Worm (Caenorhabditis elegans) whole organism, late embryonic: ENCODE data around the gene klo-1.

Experiments
- C08G9.2 ChIP-seq: sonication (generic microtip); optimal IDR thresholded peaks from 2 replicates; lab custom pipeline; 2016; ENCODE audit warnings: mild to moderate bottlenecking, missing genetic modification characterization, moderate library complexity, missing compliant biosample characterization
- C38D4.7 ChIP-seq: fragments of 200-800 bp; sonication (Bioruptor generic); optimal IDR thresholded peaks from 2 replicates; lab custom pipeline; 2018; ENCODE audit warnings: mild to moderate bottlenecking, missing genetic modification characterization, moderate library complexity, missing compliant biosample characterization
- F13H6.1 ChIP-seq: sonication (generic microtip); optimal IDR thresholded peaks from 2 replicates; lab custom pipeline; 2016; ENCODE audit warnings: missing genetic modification characterization, missing compliant biosample characterization
- Y22D7AL.16 ChIP-seq: sonication (generic microtip); optimal IDR thresholded peaks from 2 replicates; lab custom pipeline; 2016; ENCODE audit warnings: missing genetic modification characterization, missing compliant biosample characterization
- ahr-1 ChIP-seq: sonication (generic microtip); optimal IDR thresholded peaks from 2 replicates; lab custom pipeline; 2016; ENCODE audit warnings: missing genetic modification characterization, missing compliant biosample characterization
- ceh-19 ChIP-seq: fragments of 200-800 bp; sonication (Bioruptor generic); optimal IDR thresholded peaks from 2 replicates; lab custom pipeline; 2018; ENCODE audit warnings: mild to moderate bottlenecking, missing genetic modification characterization, missing compliant biosample characterization
- ceh-2 ChIP-seq: sonication (generic microtip); optimal IDR thresholded peaks from 2 replicates; lab custom pipeline; 2016; ENCODE audit warnings: missing genotype, missing genetic modification characterization, missing compliant biosample characterization
- ceh-24 ChIP-seq: sonication (generic microtip); optimal IDR thresholded peaks from 2 replicates; lab custom pipeline; 2016; ENCODE audit warnings: mild to moderate bottlenecking, missing genetic modification characterization, missing compliant biosample characterization
- ceh-34 ChIP-seq: sonication (generic microtip); optimal IDR thresholded peaks from 2 replicates; lab custom pipeline; 2016; ENCODE audit warnings: mild to moderate bottlenecking, missing genetic modification characterization, missing compliant biosample characterization
- ceh-6 ChIP-seq: fragments of 200-800 bp; sonication (Bioruptor generic); optimal IDR thresholded peaks from 2 replicates; lab custom pipeline; 2018; ENCODE audit warnings: mild to moderate bottlenecking, missing genetic modification characterization, missing compliant biosample characterization
- dmd-4 ChIP-seq: sonication (generic microtip); optimal IDR thresholded peaks from 2 replicates; lab custom pipeline; 2016; ENCODE audit warnings: borderline replicate concordance, missing genetic modification characterization, missing compliant biosample characterization
- dve-1 ChIP-seq: sonication (generic microtip); optimal IDR thresholded peaks from 2 replicates; lab custom pipeline; 2017; ENCODE audit warnings: antibody characterized with exemption, mild to moderate bottlenecking, missing genetic modification characterization, missing compliant biosample characterization
- elt-2 ChIP-seq: sonication (generic microtip); optimal IDR thresholded peaks from 2 replicates; lab custom pipeline; 2016; ENCODE audit warnings: missing genetic modification reagents, missing genetic modification characterization, missing compliant biosample characterization
- eyg-1 ChIP-seq: sonication (generic microtip); optimal IDR thresholded peaks from 2 replicates; lab custom pipeline; 2016; ENCODE audit warnings: missing genotype, missing genetic modification characterization, missing compliant biosample characterization
- fkh-10 ChIP-seq: fragments of 150-350 bp; optimal IDR thresholded peaks from 2 replicates; lab custom pipeline; 2014; ENCODE audit warnings: missing biosample characterization, missing genetic modification reagents, missing genetic modification characterization
- fkh-6 ChIP-seq: sonication (generic microtip); optimal IDR thresholded peaks from 2 replicates; lab custom pipeline; 2016; ENCODE audit warnings: missing genetic modification characterization, missing compliant biosample characterization
- hlh-13 ChIP-seq: fragments of 200-800 bp; sonication (Bioruptor generic); optimal IDR thresholded peaks from 2 replicates; lab custom pipeline; 2018; ENCODE audit warnings: mild to moderate bottlenecking, missing genetic modification characterization, missing compliant biosample characterization
- hlh-15 ChIP-seq: sonication (generic microtip); optimal IDR thresholded peaks from 2 replicates; lab custom pipeline; 2016; ENCODE audit warnings: missing genetic modification characterization, missing compliant biosample characterization
- hlh-6 ChIP-seq: sonication (generic microtip); optimal IDR thresholded peaks from 2 replicates; lab custom pipeline; 2016; ENCODE audit warnings: missing genotype, missing genetic modification characterization, missing compliant biosample characterization
- hlh-8 ChIP-seq: sonication (generic microtip); optimal IDR thresholded peaks from 2 replicates; lab custom pipeline; 2016; ENCODE audit warnings: missing genotype, missing genetic modification characterization, missing compliant biosample characterization
- lim-6 ChIP-seq: sonication (generic microtip); optimal IDR thresholded peaks from 2 replicates; lab custom pipeline; 2016; ENCODE audit warnings: missing genetic modification characterization, missing compliant biosample characterization
- lin-11 ChIP-seq: fragments of 200-800 bp; sonication (Bioruptor generic); optimal IDR thresholded peaks from 2 replicates; lab custom pipeline; 2018; ENCODE audit warnings: mild to moderate bottlenecking, missing genetic modification characterization, missing compliant biosample characterization
- mec-3 ChIP-seq: sonication (generic microtip); optimal IDR thresholded peaks from 2 replicates; lab custom pipeline; 2016; ENCODE audit warnings: borderline replicate concordance, missing genetic modification characterization, missing compliant biosample characterization
- nfya-1 ChIP-seq: sonication (generic microtip); optimal IDR thresholded peaks from 2 replicates; lab custom pipeline; 2017; ENCODE audit warnings: missing genetic modification characterization, mild to moderate bottlenecking, missing compliant biosample characterization, antibody characterized with exemption, moderate library complexity
- nhr-232 ChIP-seq: sonication (generic microtip); optimal IDR thresholded peaks from 2 replicates; lab custom pipeline; 2016; ENCODE audit warnings: missing genetic modification characterization, missing compliant biosample characterization
- pag-3 ChIP-seq: sonication (generic microtip); optimal IDR thresholded peaks from 2 replicates; lab custom pipeline; 2016; ENCODE audit warnings: missing compliant biosample characterization, missing genetic modification characterization, borderline replicate concordance
- pax-1 ChIP-seq: fragments of 150-350 bp; optimal IDR thresholded peaks from 2 replicates; lab custom pipeline; 2014; ENCODE audit warnings: missing biosample characterization, missing genetic modification characterization
- pha-4 ChIP-seq: fragments of 150-350 bp; optimal IDR thresholded peaks from 2 replicates; lab custom pipeline; 2018; ENCODE audit warnings: missing biosample characterization, missing genetic modification reagents, missing genetic modification characterization
- pqm-1 ChIP-seq: sonication (generic microtip); optimal IDR thresholded peaks from 2 replicates; lab custom pipeline; 2016; ENCODE audit warnings: missing genetic modification characterization, missing compliant biosample characterization
- pros-1 ChIP-seq: fragments of 150-350 bp; optimal IDR thresholded peaks from 2 replicates; lab custom pipeline; 2014; ENCODE audit warnings: missing biosample characterization, missing genetic modification reagents, missing genetic modification characterization
- sox-2 ChIP-seq: fragments of 200-800 bp; sonication (Bioruptor generic); IDR thresholded peaks from 2 replicates; pipeline ENCODE4 v1.3.6; 2022; ENCODE audit warnings: missing genetic modification reagents, missing genetic modification characterization, missing compliant biosample characterization
- sox-4 ChIP-seq: sonication (generic microtip); optimal IDR thresholded peaks from 2 replicates; lab custom pipeline; 2017; ENCODE audit warnings: mild to moderate bottlenecking, missing genetic modification characterization, inconsistent platforms, missing compliant biosample characterization
- syd-9 ChIP-seq: sonication (generic microtip); optimal IDR thresholded peaks from 2 replicates; lab custom pipeline; 2016; ENCODE audit warnings: mild to moderate bottlenecking, missing genetic modification characterization, moderate library complexity, missing compliant biosample characterization
- unc-42 ChIP-seq: sonication (generic microtip); optimal IDR thresholded peaks from 2 replicates; lab custom pipeline; 2016; ENCODE audit warnings: missing genotype, missing genetic modification characterization, missing compliant biosample characterization
- unc-55 ChIP-seq: sonication (generic microtip); optimal IDR thresholded peaks from 2 replicates; lab custom pipeline; 2017; ENCODE audit warnings: missing biosample characterization, missing genetic modification reagents, missing genetic modification characterization
- ztf-16 ChIP-seq: sonication (generic microtip); optimal IDR thresholded peaks from 2 replicates; lab custom pipeline; 2017; ENCODE audit warnings: missing genetic modification characterization, missing compliant biosample characterization

klo-1 gene

ce11 chrIV:7759527-7759926 lies 11.5 kb upstream of the klo-1 start, which contains the start of gene dsb-3:
TSS of gene dsb-3 (minus strand) at chrIV:7759627.
- TF ChIP-seq C38D4.7 (GFP tag; lab: Kevin White, UChicago), result no peak
- no peak for TF ChIP-seq C08G9.2 (tag; lab: Kevin White, UChicago)
- no peak for TF ChIP-seq ceh-24 (tag; lab: Kevin White, UChicago)
- TF ChIP-seq sox-4 (tag; lab: Kevin White, UChicago), result no peak
- no peak for TF ChIP-seq hlh-13
- no peak for TF ChIP-seq syd-9 (tag; lab: Kevin White, UChicago)
- no peak for TF ChIP-seq nfya-1 (tag; lab: Kevin White, UChicago)

DNA sequence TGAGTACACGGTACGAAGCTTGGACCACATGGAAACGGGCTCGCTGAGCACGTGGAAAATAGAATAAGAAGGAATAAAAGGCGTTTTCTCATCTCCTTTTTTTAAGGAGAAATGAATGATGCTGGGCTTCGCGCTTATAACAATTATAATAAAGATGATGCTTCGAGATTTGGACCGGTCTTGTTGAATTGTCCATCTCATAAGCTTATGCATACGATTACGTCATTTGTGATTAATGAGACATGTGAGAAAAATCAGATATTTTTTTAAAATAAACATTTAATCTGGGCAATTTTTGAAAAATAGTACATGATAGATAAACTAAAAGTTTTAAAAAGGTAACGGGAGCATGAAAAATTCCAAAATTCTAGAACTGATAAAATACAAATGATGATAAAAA lies 9.2 kb upstream of the klo-1 start, which contains the start of gene C46A5.4:
Gene C46A5.4 (minus strand): TSS at position 101 of the 400 bp plus-strand sequence.
- TF ChIP-seq ahr-1, result no peak
- TF ChIP-seq pqm-1 (tag; lab: Kevin White, UChicago), result no peak
- no peak for TF ChIP-seq ceh-6 (GFP tag; lab: Kevin White, UChicago)
- no peak for TF ChIP-seq unc-55
- no peak for TF ChIP-seq pax-1
- no peak for TF ChIP-seq elt-2
- no peak for TF ChIP-seq hlh-13
- no peak for TF ChIP-seq pros-1
- TF ChIP-seq C38D4.7 (GFP tag; lab: Kevin White, UChicago), result no peak
- no peak for TF ChIP-seq pha-4 (tag; lab: Kevin White, UChicago)
- no peak for TF ChIP-seq ceh-34 (tag; lab: Kevin White, UChicago)
- no peak for TF ChIP-seq hlh-8 (tag; lab: Kevin White, UChicago)
- TF ChIP-seq sox-2 (GFP tag; lab: Robert Waterston, UW), result no peak
- TF ChIP-seq dmd-4 (tag; lab: Kevin White, UChicago), result no peak
- no peak for TF ChIP-seq F13H6.1 (tag; lab: Kevin White, UChicago)
- no peak for TF ChIP-seq hlh-15 (tag; lab: Kevin White, UChicago)

DNA sequence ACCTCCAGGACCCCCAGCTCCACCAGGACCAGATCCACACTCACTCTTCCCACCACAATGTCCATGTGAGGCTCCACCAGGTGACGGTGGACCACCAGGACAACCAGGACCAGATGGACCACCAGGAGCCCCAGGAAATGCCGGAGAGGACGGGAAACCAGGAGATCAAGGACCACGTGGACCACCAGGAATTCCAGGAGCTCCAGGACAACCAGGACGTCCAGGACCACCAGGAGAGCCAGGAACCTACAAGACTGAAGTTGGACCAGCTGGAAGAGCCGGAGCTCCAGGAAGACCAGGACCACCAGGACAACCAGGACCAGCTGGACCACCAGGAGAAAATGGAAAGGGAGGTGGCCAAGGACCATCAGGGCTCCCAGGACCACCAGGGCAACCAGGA lies 6.1 kb upstream of the klo-1 start:
- peak; percentile 56 for TF ChIP-seq mec-3
- TF ChIP-seq fkh-6, result no peak
- no peak for TF ChIP-seq ceh-2 (tag; lab: Kevin White, UChicago)
- no peak for TF ChIP-seq ztf-16 (tag; lab: Kevin White, UChicago)

DNA sequence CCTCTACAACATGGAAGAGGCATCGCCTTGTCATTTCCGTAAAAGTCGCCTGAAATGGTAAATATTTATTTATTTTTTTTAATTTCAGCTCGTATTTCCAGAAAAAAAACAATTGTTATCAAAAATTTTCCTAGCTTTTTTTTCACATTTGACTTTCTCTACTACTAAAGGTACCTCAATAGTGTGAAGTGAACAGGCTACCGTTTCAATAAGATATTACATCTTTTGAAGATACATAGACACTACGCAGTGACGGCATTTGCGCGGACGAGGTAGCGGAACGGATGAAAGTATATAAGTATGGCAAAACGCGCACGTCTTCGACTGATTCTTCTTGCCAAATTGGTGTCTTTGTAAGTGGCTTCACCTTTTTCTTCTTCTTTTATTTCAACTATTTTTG lies 5.1 kb upstream of the klo-1 start, which contains the start of gene col-14:
Gene col-14 (plus strand): TSS at position 301 of the 400 bp plus-strand sequence.
- TF ChIP-seq eyg-1 (tag; lab: Kevin White, UChicago), result no peak
- TF ChIP-seq ahr-1, result no peak
- TF ChIP-seq dve-1 (tag; lab: Kevin White, UChicago), result no peak

- TF ChIP-seq eyg-1 (tag; lab: Kevin White, UChicago), result no peak
- no peak for TF ChIP-seq ceh-24 (tag; lab: Kevin White, UChicago)
- TF ChIP-seq unc-42, result no peak
- no peak for TF ChIP-seq mec-3
- no peak for TF ChIP-seq ceh-34 (tag; lab: Kevin White, UChicago)
- no peak for TF ChIP-seq pag-3 (tag; lab: Kevin White, UChicago)
- no peak for TF ChIP-seq Y22D7AL.16 (tag; lab: Kevin White, UChicago)
- TF ChIP-seq lin-11 (tag; lab: Kevin White, UChicago), result no peak
- no peak for TF ChIP-seq ceh-19 (GFP tag; lab: Kevin White, UChicago)
- no peak for TF ChIP-seq hlh-6 (tag; lab: Kevin White, UChicago)
- no peak for TF ChIP-seq lim-6 (tag; lab: Kevin White, UChicago)
- no peak for TF ChIP-seq fkh-10 (GFP tag; lab: Kevin White, UChicago)
- no peak for TF ChIP-seq nhr-232 (tag; lab: Kevin White, UChicago)
- no peak for TF ChIP-seq ceh-2 (tag; lab: Kevin White, UChicago)
- TF ChIP-seq pha-4 (tag; lab: Kevin White, UChicago), result no peak
Observed at ce11 chrIV:7743539-7743938, 4.5 kb downstream of the klo-1 start, which contains the start of gene npr-35. TSS of gene npr-35 (plus strand) at chrIV:7743839.
